Worm (Caenorhabditis elegans) whole organism, early embryonic: ENCODE data around the gene hach-1.

Source experiments
- B0310.2 ChIP-seq: sonication (generic microtip); optimal IDR thresholded peaks from 2 replicates; lab custom pipeline; 2016; ENCODE audit warnings: mild to moderate bottlenecking, missing genetic modification characterization, missing compliant biosample characterization
- ama-1 ChIP-seq: fragments of 150-350 bp; optimal IDR thresholded peaks from 2 replicates; lab custom pipeline; 2014
- hmbx-1 ChIP-seq: sonication (generic microtip); optimal IDR thresholded peaks from 2 replicates; lab custom pipeline; 2016; ENCODE audit warnings: mild to moderate bottlenecking, missing genetic modification characterization, missing compliant biosample characterization
- hmg-4 ChIP-seq: fragments of 200-800 bp; sonication (Bioruptor generic); optimal IDR thresholded peaks from 2 replicates; lab custom pipeline; 2018; ENCODE audit warnings: mild to moderate bottlenecking, missing genetic modification characterization, missing compliant biosample characterization
- hnd-1 ChIP-seq: sonication (generic microtip); optimal IDR thresholded peaks from 2 replicates; lab custom pipeline; 2016; ENCODE audit warnings: missing genetic modification characterization, missing compliant biosample characterization
- scrt-1 ChIP-seq: fragments of 200-800 bp; sonication (Bioruptor generic); IDR thresholded peaks from 2 replicates; pipeline ENCODE4 v1.3.6; 2022; ENCODE audit warnings: missing genetic modification characterization, missing compliant biosample characterization
- tbx-11 ChIP-seq: fragments of 200-800 bp; sonication (Bioruptor generic); IDR thresholded peaks from 2 replicates; pipeline ENCODE4 v1.3.6; 2022; ENCODE audit warnings: missing genetic modification characterization, missing compliant biosample characterization

DNA sequence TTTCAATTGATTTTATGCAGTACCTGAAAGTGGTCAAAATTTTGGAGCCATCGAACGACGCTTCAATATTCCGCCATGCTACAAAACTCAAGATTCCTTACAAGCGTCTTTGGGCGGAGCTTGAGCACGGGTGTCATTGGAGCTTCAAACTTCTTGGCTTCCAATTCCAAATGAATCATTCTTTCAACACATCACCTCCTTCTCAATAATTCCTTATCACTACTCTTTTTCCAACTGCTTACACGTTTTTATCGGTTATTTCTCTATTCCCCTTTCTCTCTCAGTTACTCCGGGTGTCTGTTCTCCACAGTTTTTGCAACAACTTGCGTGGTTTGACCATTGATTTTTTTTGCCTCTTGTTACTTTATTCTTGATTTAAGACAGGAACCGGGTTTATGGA, 8.5 kb upstream of the hach-1 start, which contains the start of gene F09F7.5:
- TF ChIP-seq ama-1 (lab: Kevin White, UChicago) (no peak), B0310.2 (tag; lab: Kevin White, UChicago) (no peak), hmg-4 (GFP tag; lab: Kevin White, UChicago) (no peak), hmbx-1 (tag; lab: Kevin White, UChicago) (no peak), hnd-1 (tag; lab: Kevin White, UChicago) (no peak), scrt-1 (no peak), tbx-11 (GFP tag; lab: Robert Waterston, UW) (no peak)
